Fruit fly (Drosophila melanogaster): Measurements from ENCODE around the gene rtet.

rtet gene

DNA sequence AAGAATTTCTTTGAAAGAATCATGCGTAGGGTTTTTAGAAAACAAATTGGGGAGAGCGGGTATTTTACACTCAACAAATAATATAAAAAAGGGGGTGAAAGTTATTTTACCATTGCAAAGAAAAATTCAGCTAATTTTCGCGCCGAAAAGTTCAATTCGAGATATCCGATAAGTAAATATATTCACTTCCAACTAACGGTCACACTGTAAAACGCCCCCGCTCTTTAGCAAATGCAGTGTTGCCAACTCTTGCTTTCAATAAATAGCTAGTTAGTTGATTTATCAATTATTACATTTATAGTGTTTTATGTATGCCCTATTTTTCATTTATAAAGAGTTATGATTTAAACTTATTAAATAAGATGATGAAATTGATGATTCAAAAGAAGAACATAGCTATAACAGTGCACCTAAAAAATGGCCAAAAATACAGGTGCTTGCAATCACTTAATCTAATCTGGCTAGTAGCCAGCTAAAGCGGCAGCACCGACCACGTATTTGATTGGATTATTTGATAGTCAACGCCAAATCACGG, 30.0 kb downstream of the rtet start, which contains the start of gene meigo (continued):
- no peak; the same call in 1 of the 2 replicates for TF ChIP-seq Bgb (GFP tag; IDR thresholded peaks at IDR 0.05; ENCODE audit: partially characterized antibody)
- TF ChIP-seq CG7839 (tag; optimal IDR thresholded peaks at IDR 0.05) = no peak
- TF ChIP-seq HLHmδ (GFP tag; optimal IDR thresholded peaks at IDR 0.05) = no peak
- TF ChIP-seq CG31224 (GFP tag; IDR thresholded peaks at IDR 0.05) = no peak
- TF ChIP-seq croc (GFP tag; conservative IDR thresholded peaks at IDR 0.05) = no peak; the same call in 2 of the 3 replicates
- TF ChIP-seq Dbx (GFP tag; IDR thresholded peaks at IDR 0.05) = peak; percentile 71; the same call in 2 of the 3 replicates
- TF ChIP-seq CG12744 (GFP tag; optimal IDR thresholded peaks at IDR 0.05) = peak; percentile 28
- TF ChIP-seq CG12769 (tag; optimal IDR thresholded peaks at IDR 0.05) = no peak
- no peak for TF ChIP-seq CG2199 (GFP tag; IDR thresholded peaks at IDR 0.05)
- peak in 1 of 2 experiments; percentile 52 for TF ChIP-seq Hr51 (GFP tag; optimal IDR thresholded peaks at IDR 0.05)
- peak; percentile 53 for TF ChIP-seq Ets97D (GFP tag; optimal IDR thresholded peaks at IDR 0.05)
- peak; percentile 46 for TF ChIP-seq CG10209 (GFP tag; optimal IDR thresholded peaks at IDR 0.05)
- peak; percentile 95 for TF ChIP-seq Dp (GFP tag; optimal IDR thresholded peaks at IDR 0.05)
- TF ChIP-seq CG3847 (GFP tag; IDR thresholded peaks at IDR 0.05) = peak; percentile 72
- TF ChIP-seq CG12299 (tag; optimal IDR thresholded peaks at IDR 0.05) = peak; percentile 55
- peak; percentile 36 for TF ChIP-seq NK7.1 (GFP tag; optimal IDR thresholded peaks at IDR 0.05)
- peak; percentile 68 for TF ChIP-seq CG10543 (GFP tag; optimal IDR thresholded peaks at IDR 0.05)
- peak; percentile 73 for TF ChIP-seq HLH54F (GFP tag; optimal IDR thresholded peaks at IDR 0.05)
- peak; percentile 46 for TF ChIP-seq repo (GFP tag; optimal IDR thresholded peaks at IDR 0.05)
- peak in 1 of 2 experiments; percentile 22 for TF ChIP-seq chif (GFP tag; optimal IDR thresholded peaks at IDR 0.05)
- TF ChIP-seq CG3065 (GFP tag; optimal IDR thresholded peaks at IDR 0.05) = peak; percentile 54
- TF ChIP-seq pfk (GFP tag; optimal IDR thresholded peaks at IDR 0.05) = no peak
- TF ChIP-seq E2f1 (GFP tag; IDR thresholded peaks at IDR 0.05) = 0 out of 2 replicates have a peak, but pooled peaks have one; percentile 27
- TF ChIP-seq CG14441 (GFP tag; IDR thresholded peaks at IDR 0.05) = peak; percentile 49
- no peak for TF ChIP-seq Poxn (GFP tag; IDR thresholded peaks at IDR 0.05)
- no peak for TF ChIP-seq slou (GFP tag; optimal IDR thresholded peaks at IDR 0.05)
- TF ChIP-seq D (optimal IDR thresholded peaks at IDR 0.05) = no peak
- no peak for TF ChIP-seq D (GFP tag; optimal IDR thresholded peaks at IDR 0.05)
- TF ChIP-seq pan (optimal IDR thresholded peaks at IDR 0.05) = no peak
- peak in 1 of 2 experiments; percentile 60 for TF ChIP-seq pan (GFP tag; optimal IDR thresholded peaks at IDR 0.05 in 1 of 2, IDR thresholded peaks at IDR 0.05 in 1 of 2)
- TF ChIP-seq CG2875 (GFP tag; optimal IDR thresholded peaks at IDR 0.05) = no peak
- TF ChIP-seq Ets65A (GFP tag) = peak; percentile 94
- no peak for TF ChIP-seq p53 (GFP tag; optimal IDR thresholded peaks at IDR 0.05)
- peak; percentile 43; the same call in 1 of the 2 replicates for TF ChIP-seq peb (GFP tag; IDR thresholded peaks at IDR 0.05)
- no peak for TF ChIP-seq sim (GFP tag; IDR thresholded peaks at IDR 0.05)
- no peak for TF ChIP-seq her (GFP tag; optimal IDR thresholded peaks at IDR 0.05)
- no peak for TF ChIP-seq Vsx1 (GFP tag; optimal IDR thresholded peaks at IDR 0.05)
- peak; percentile 81 for TF ChIP-seq phol (tag; optimal IDR thresholded peaks at IDR 0.05)
- TF ChIP-seq CG32772 (GFP tag; IDR thresholded peaks at IDR 0.05) = no peak; the same call in 1 of the 2 replicates
- no peak for TF ChIP-seq Hmr (GFP tag; optimal IDR thresholded peaks at IDR 0.05)
- TF ChIP-seq CG4707 (GFP tag; optimal IDR thresholded peaks at IDR 0.05) = no peak
- TF ChIP-seq Ptx1 (GFP tag; IDR thresholded peaks at IDR 0.05) = peak; percentile 77
- no peak for TF ChIP-seq zen2 (GFP tag; IDR thresholded peaks at IDR 0.05; ENCODE audit: partially characterized antibody)
- TF ChIP-seq CG10267 (tag; optimal IDR thresholded peaks at IDR 0.05) = peak; percentile 78
- TF ChIP-seq lov (optimal IDR thresholded peaks at IDR 0.05) = no peak
- no peak for TF ChIP-seq lov (GFP tag; IDR thresholded peaks at IDR 0.05)
- peak; percentile 51 for TF ChIP-seq dmrt11E (tag; optimal IDR thresholded peaks at IDR 0.05)
- no peak for TF ChIP-seq odd (GFP tag; optimal IDR thresholded peaks at IDR 0.05)
- TF ChIP-seq CG3726 (GFP tag; IDR thresholded peaks at IDR 0.05) = no peak
- TF ChIP-seq schlank (tag; optimal IDR thresholded peaks at IDR 0.05) = peak; percentile 17
- TF ChIP-seq ro (GFP tag; IDR thresholded peaks at IDR 0.05) = no peak
